Fruit fly (Drosophila melanogaster): ENCODE data around the gene dpr16.

The dpr16 gene

dm6 chr3R:5114147-5114546 is 36.6 kb upstream of the dpr16 start (continued):
- TF ChIP-seq Asciz (GFP tag; optimal IDR thresholded peaks at IDR 0.05) (no peak), NK7.1 (GFP tag; optimal IDR thresholded peaks at IDR 0.05) (no peak), zen (tag; optimal IDR thresholded peaks at IDR 0.05) (peak; percentile 38), wek (GFP tag; optimal IDR thresholded peaks at IDR 0.05) (peak; percentile 71), D (optimal IDR thresholded peaks at IDR 0.05) (peak; percentile 90), D (GFP tag; optimal IDR thresholded peaks at IDR 0.05) (no peak), Med (GFP tag) (peak; percentile 61), CG3995 (GFP tag; optimal IDR thresholded peaks at IDR 0.05) (no peak), CG6854 (GFP tag; optimal IDR thresholded peaks at IDR 0.05) (no peak), ken (GFP tag; IDR thresholded peaks at IDR 0.05) (no peak), Sry-β (GFP tag; optimal IDR thresholded peaks at IDR 0.05) (no peak), CG10267 (tag; optimal IDR thresholded peaks at IDR 0.05) (no peak), C15 (GFP tag; IDR thresholded peaks at IDR 0.05) (no peak)

dm6 chr3R:5115448-5115847 is 35.3 kb upstream of the dpr16 start:
- TF ChIP-seq dmrt99B (tag; optimal IDR thresholded peaks at IDR 0.05) (no peak), CG3065 (GFP tag; optimal IDR thresholded peaks at IDR 0.05) (peak; percentile 53), CG12155 (GFP tag; optimal IDR thresholded peaks at IDR 0.05) (no peak), CG9932 (GFP tag; IDR thresholded peaks at IDR 0.05) (no peak), sd (tag; optimal IDR thresholded peaks at IDR 0.05) (no peak), CG15073 (GFP tag; optimal IDR thresholded peaks at IDR 0.05) (no peak), CG4730 (GFP tag; IDR thresholded peaks at IDR 0.05) (no peak), CG15514 (GFP tag; optimal IDR thresholded peaks at IDR 0.05) (no peak), CG32772 (GFP tag; IDR thresholded peaks at IDR 0.05) (no peak), klu (GFP tag; IDR thresholded peaks at IDR 0.05) (no peak), sens (GFP tag) (peak; percentile 56), repo (GFP tag; optimal IDR thresholded peaks at IDR 0.05) (no peak), crol (GFP tag; IDR thresholded peaks at IDR 0.05) (peak; percentile 54; the same call in 1 of the 2 replicates), ci (GFP tag; IDR thresholded peaks at IDR 0.05) (no peak), CG17328 (GFP tag; IDR thresholded peaks at IDR 0.05) (no peak), hb (GFP tag; IDR thresholded peaks at IDR 0.05; ENCODE audit: partially characterized antibody) (0 out of 3 replicates have a peak, but pooled peaks have one; percentile 17), Med (GFP tag) (no peak), twi (tag; optimal IDR thresholded peaks at IDR 0.05) (peak; percentile 76)

- peak; percentile 5 for TF ChIP-seq CG6254 (GFP tag; optimal IDR thresholded peaks at IDR 0.05)
- TF ChIP-seq ase (GFP tag; IDR thresholded peaks at IDR 0.05) = no peak
- peak; percentile 43 for TF ChIP-seq Med (GFP tag)
- TF ChIP-seq Hmx (GFP tag; optimal IDR thresholded peaks at IDR 0.05) = no peak
- no peak for TF ChIP-seq CG8944 (GFP tag; optimal IDR thresholded peaks at IDR 0.05)
- no peak for TF ChIP-seq CG12299 (tag; optimal IDR thresholded peaks at IDR 0.05)
- no peak for TF ChIP-seq C15 (GFP tag; IDR thresholded peaks at IDR 0.05)
- no peak for TF ChIP-seq Kr (GFP tag; optimal IDR thresholded peaks at IDR 0.05)
- TF ChIP-seq oc (tag; optimal IDR thresholded peaks at IDR 0.05) = peak; percentile 61
- TF ChIP-seq CG5245 (GFP tag; optimal IDR thresholded peaks at IDR 0.05) = peak; percentile 3
- TF ChIP-seq gcm (GFP tag; optimal IDR thresholded peaks at IDR 0.05) = peak; percentile 49
- TF ChIP-seq pzg (GFP tag; optimal IDR thresholded peaks at IDR 0.05) = no peak
- TF ChIP-seq CG5953 (GFP tag; IDR thresholded peaks at IDR 0.05) = peak; percentile 32; the same call in 1 of the 2 replicates
- no peak for TF ChIP-seq yki (optimal IDR thresholded peaks at IDR 0.05)
- peak in 1 of 2 experiments; percentile 1 for TF ChIP-seq Pdp1 (GFP tag; optimal IDR thresholded peaks at IDR 0.05)
- TF ChIP-seq Xrp1 (GFP tag; IDR thresholded peaks at IDR 0.05) = no peak
- TF ChIP-seq CG2199 (GFP tag; IDR thresholded peaks at IDR 0.05) = peak; percentile 85
- TF ChIP-seq HLH3B (GFP tag; IDR thresholded peaks at IDR 0.05) = no peak
- TF ChIP-seq Bteb2 (GFP tag; optimal IDR thresholded peaks at IDR 0.05) = no peak
- peak; percentile 83 for TF ChIP-seq grn (GFP tag; optimal IDR thresholded peaks at IDR 0.05)
- TF ChIP-seq NC2α (GFP tag; optimal IDR thresholded peaks at IDR 0.05) = no peak
- peak; percentile 37; the same call in 1 of the 3 replicates for TF ChIP-seq ci (GFP tag; IDR thresholded peaks at IDR 0.05)
- no peak for TF ChIP-seq Mes4 (GFP tag; optimal IDR thresholded peaks at IDR 0.05)
- no peak for TF ChIP-seq HmgD (GFP tag; optimal IDR thresholded peaks at IDR 0.05)
- peak; percentile 65 for TF ChIP-seq sens (GFP tag)
Measured at dm6 chr3R:5116425-5116824, 34.3 kb upstream of the dpr16 start.

All from whole organism, embryonic.